Fruit fly (Drosophila melanogaster): ENCODE data around the gene wnd.

Gene wnd

DNA sequence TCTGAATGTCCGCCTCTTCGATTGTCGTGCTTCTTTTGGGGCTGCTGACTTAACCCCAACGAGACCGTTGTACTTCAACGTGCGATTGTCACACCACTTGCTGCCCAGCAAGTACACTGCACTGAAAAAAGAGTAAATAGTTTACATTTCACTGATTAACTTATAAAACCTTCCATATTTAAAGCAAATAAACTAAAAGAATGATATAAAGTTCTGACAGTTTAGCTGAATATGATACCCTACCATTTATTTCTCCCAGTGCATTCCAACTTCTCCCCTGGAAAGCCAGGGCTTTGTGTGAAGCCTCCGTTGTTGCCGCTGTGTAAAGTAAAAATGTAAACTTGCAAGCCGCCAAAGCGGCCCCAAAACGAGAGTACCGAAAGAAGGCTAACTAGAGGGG, 38.7 kb upstream of the wnd start (continued):
- no peak for TF ChIP-seq CG7357 (GFP tag; IDR thresholded peaks at IDR 0.05)
- TF ChIP-seq Hmx (GFP tag; optimal IDR thresholded peaks at IDR 0.05) = no peak
- no peak for TF ChIP-seq CG10565 (GFP tag; optimal IDR thresholded peaks at IDR 0.05)
- no peak for TF ChIP-seq usp (GFP tag; optimal IDR thresholded peaks at IDR 0.05)
- TF ChIP-seq bigmax (GFP tag; optimal IDR thresholded peaks at IDR 0.05) = no peak
- no peak for TF ChIP-seq al (GFP tag; IDR thresholded peaks at IDR 0.05)
- TF ChIP-seq CG13424 (tag; optimal IDR thresholded peaks at IDR 0.05) = peak; percentile 0
- no peak for TF ChIP-seq btn (GFP tag; optimal IDR thresholded peaks at IDR 0.05)
- peak; percentile 55 for TF ChIP-seq Drgx (GFP tag; IDR thresholded peaks at IDR 0.05)
- no peak for TF ChIP-seq cato (GFP tag; optimal IDR thresholded peaks at IDR 0.05; ENCODE audit: borderline replicate concordance)
- TF ChIP-seq CG14014 (GFP tag; IDR thresholded peaks at IDR 0.05) = no peak
- peak; percentile 51 for TF ChIP-seq CG8388 (GFP tag; optimal IDR thresholded peaks at IDR 0.05)
- TF ChIP-seq stc (GFP tag; IDR thresholded peaks at IDR 0.05) = peak; percentile 54
- no peak for TF ChIP-seq ato (GFP tag; IDR thresholded peaks at IDR 0.05; ENCODE audit: partially characterized antibody)
- no peak for TF ChIP-seq nau (GFP tag; optimal IDR thresholded peaks at IDR 0.05)
- no peak for TF ChIP-seq Adf1 (GFP tag; IDR thresholded peaks at IDR 0.05)
- TF ChIP-seq psq (GFP tag; optimal IDR thresholded peaks at IDR 0.05) = no peak
- no peak for TF ChIP-seq otp (GFP tag; IDR thresholded peaks at IDR 0.05)
- no peak for TF ChIP-seq repo (GFP tag; optimal IDR thresholded peaks at IDR 0.05)
- TF ChIP-seq CG17568 (GFP tag; optimal IDR thresholded peaks at IDR 0.05) = no peak
- TF ChIP-seq slbo (GFP tag; IDR thresholded peaks at IDR 0.05) = no peak
- TF ChIP-seq p53 (GFP tag; optimal IDR thresholded peaks at IDR 0.05) = no peak
- no peak for TF ChIP-seq B-H1 (GFP tag; IDR thresholded peaks at IDR 0.05)
- no peak for TF ChIP-seq CG3281 (GFP tag; optimal IDR thresholded peaks at IDR 0.05)
- no peak for TF ChIP-seq sug (tag; optimal IDR thresholded peaks at IDR 0.05)
- TF ChIP-seq CG6272 (GFP tag; IDR thresholded peaks at IDR 0.05) = no peak
- TF ChIP-seq B-H2 (GFP tag; optimal IDR thresholded peaks at IDR 0.05) = no peak
- no peak for TF ChIP-seq Trl (optimal IDR thresholded peaks at IDR 0.05)
- TF ChIP-seq Trl (GFP tag; optimal IDR thresholded peaks at IDR 0.05) = no peak
- no peak for TF ChIP-seq ttk (GFP tag; IDR thresholded peaks at IDR 0.05)
- TF ChIP-seq ap (GFP tag; IDR thresholded peaks at IDR 0.05) = no peak
- no peak for TF ChIP-seq CG32767 (GFP tag; IDR thresholded peaks at IDR 0.05)
- TF ChIP-seq CG14965 (GFP tag; optimal IDR thresholded peaks at IDR 0.05; ENCODE audit: borderline replicate concordance) = no peak
- TF ChIP-seq Lim3 (GFP tag; IDR thresholded peaks at IDR 0.05) = no peak
- no peak for TF ChIP-seq CG1024 (GFP tag; IDR thresholded peaks at IDR 0.05)
- TF ChIP-seq Xbp1 (GFP tag; optimal IDR thresholded peaks at IDR 0.05) = peak; percentile 40
- TF ChIP-seq CG3726 (GFP tag; IDR thresholded peaks at IDR 0.05) = 0 out of 3 replicates have a peak, but pooled peaks have one; percentile 29
- no peak for TF ChIP-seq CG8359 (GFP tag; optimal IDR thresholded peaks at IDR 0.05; ENCODE audit: borderline replicate concordance)
- peak; percentile 38; the same call in 1 of the 3 replicates for TF ChIP-seq CG17361 (GFP tag; IDR thresholded peaks at IDR 0.05)

DNA sequence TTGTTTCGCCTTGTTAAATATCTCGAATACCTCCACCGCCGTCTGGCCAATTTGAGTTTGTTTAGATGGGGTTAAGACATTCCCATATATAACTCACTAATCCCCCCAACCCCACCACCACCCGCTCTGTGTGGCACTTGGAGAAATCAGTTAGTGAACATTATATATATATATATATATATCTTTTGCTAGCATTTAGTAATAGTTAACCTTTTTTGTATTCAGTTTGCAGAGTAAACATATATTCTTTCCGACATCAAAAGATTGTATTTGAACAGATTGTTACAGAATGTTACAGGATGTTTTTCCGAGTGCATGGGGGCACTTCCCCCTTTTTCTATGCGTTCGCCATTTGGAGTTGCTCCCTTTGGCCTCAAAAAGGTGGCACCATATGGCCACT, 34.9 kb upstream of the wnd start:
- TF ChIP-seq sqz (GFP tag; optimal IDR thresholded peaks at IDR 0.05) (peak; percentile 2), Mrtf (GFP tag; IDR thresholded peaks at IDR 0.05) (peak; percentile 41; the same call in 1 of the 3 replicates), CG6175 (GFP tag; IDR thresholded peaks at IDR 0.05) (no peak), tgo (GFP tag; IDR thresholded peaks at IDR 0.05) (peak; percentile 38; the same call in 1 of the 3 replicates), sna (GFP tag; IDR thresholded peaks at IDR 0.05; ENCODE audit: partially characterized antibody) (no peak), CkIIα-i1 (GFP tag; IDR thresholded peaks at IDR 0.05) (no peak), p53 (GFP tag; optimal IDR thresholded peaks at IDR 0.05) (no peak), CG1603 (tag; optimal IDR thresholded peaks at IDR 0.05) (peak; percentile 7), row (GFP tag; IDR thresholded peaks at IDR 0.05) (peak; percentile 68), CG17829 (tag; optimal IDR thresholded peaks at IDR 0.05) (peak; percentile 49), CG17359 (tag; optimal IDR thresholded peaks at IDR 0.05) (peak; percentile 37), Sox102F (GFP tag; optimal IDR thresholded peaks at IDR 0.05) (peak; percentile 60), CG2875 (GFP tag; optimal IDR thresholded peaks at IDR 0.05) (peak; percentile 41), sens (GFP tag) (peak; percentile 66), run (tag; optimal IDR thresholded peaks at IDR 0.05) (no peak), CG15073 (GFP tag; optimal IDR thresholded peaks at IDR 0.05) (no peak), CG7357 (GFP tag; IDR thresholded peaks at IDR 0.05) (no peak), CG2678 (tag; optimal IDR thresholded peaks at IDR 0.05) (peak; percentile 19), CG10565 (GFP tag; optimal IDR thresholded peaks at IDR 0.05) (no peak)

All from whole organism, embryonic.